Worm (Caenorhabditis elegans): ENCODE results near the gene gpd-4.

Gene gpd-4

DNA sequence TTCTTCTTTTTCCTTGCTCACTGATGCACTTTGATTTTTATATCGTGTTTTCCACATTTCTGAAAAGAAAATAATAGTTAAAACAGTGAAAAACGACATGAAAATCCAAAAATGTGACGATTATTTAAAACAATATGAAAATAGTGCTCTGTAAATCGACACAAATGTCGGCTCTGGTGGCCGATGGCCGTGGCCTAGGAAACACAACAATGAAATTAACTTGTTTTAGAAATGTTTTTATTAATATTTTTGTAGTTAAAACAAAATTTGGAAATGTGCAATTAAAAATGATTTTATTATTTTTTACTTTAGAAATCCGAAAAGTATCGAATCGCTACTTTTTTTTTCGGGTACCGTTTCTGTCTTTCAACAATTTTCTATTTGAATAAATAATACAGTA is 29.7 kb downstream of the gpd-4 start, which contains the start of gene arv-1 (continued):
- TF ChIP-seq nhr-6 (tag; optimal IDR thresholded peaks at IDR 0.05) (peak; percentile 43), set-16 (GFP tag; IDR thresholded peaks at IDR 0.05) (no peak)

- no peak for TF ChIP-seq dmd-6 (GFP tag; IDR thresholded peaks at IDR 0.05)
- TF ChIP-seq daf-16 (GFP tag; optimal IDR thresholded peaks at IDR 0.05) = no peak
- no peak for TF ChIP-seq daf-16 (tag; optimal IDR thresholded peaks at IDR 0.05)
- no peak for TF ChIP-seq ZK337.2 (GFP tag; IDR thresholded peaks at IDR 0.05)
- TF ChIP-seq R02D3.7 (tag; optimal IDR thresholded peaks at IDR 0.05) = no peak
- TF ChIP-seq dpl-1 (GFP tag; optimal IDR thresholded peaks at IDR 0.05) = no peak
- TF ChIP-seq snpc-1.2 (GFP tag; IDR thresholded peaks at IDR 0.05) = no peak
- TF ChIP-seq lin-39 (tag; optimal IDR thresholded peaks at IDR 0.05) = no peak
- no peak for TF ChIP-seq madf-5 (GFP tag; IDR thresholded peaks at IDR 0.05)
- no peak for TF ChIP-seq dmd-8 (GFP tag; IDR thresholded peaks at IDR 0.05)
- peak; percentile 61 for TF ChIP-seq nhr-11 (tag; optimal IDR thresholded peaks at IDR 0.05)
- TF ChIP-seq hif-1 (tag; optimal IDR thresholded peaks at IDR 0.05) = peak in 1 of 2 experiments; percentile 1
- TF ChIP-seq nhr-28 (tag; optimal IDR thresholded peaks at IDR 0.05) = no peak
- TF ChIP-seq vab-7 (GFP tag; IDR thresholded peaks at IDR 0.05) = no peak
- TF ChIP-seq daf-12 (tag; optimal IDR thresholded peaks at IDR 0.05) = no peak
- TF ChIP-seq mes-2 (tag; optimal IDR thresholded peaks at IDR 0.05; ENCODE audit: poor library complexity, severe bottlenecking) = peak; percentile 26
- TF ChIP-seq hmg-1.1 (GFP tag; IDR thresholded peaks at IDR 0.05) = peak; percentile 71
- TF ChIP-seq nhr-102 (tag; optimal IDR thresholded peaks at IDR 0.05) = no peak
- TF ChIP-seq ztf-7 (tag; optimal IDR thresholded peaks at IDR 0.05) = no peak
- no peak for TF ChIP-seq ztf-11 (tag; optimal IDR thresholded peaks at IDR 0.05)
- TF ChIP-seq unc-130 (GFP tag; optimal IDR thresholded peaks at IDR 0.05) = no peak
- TF ChIP-seq hlh-30 (tag; optimal IDR thresholded peaks at IDR 0.05; ENCODE audit: insufficient read depth) = peak; percentile 60
- TF ChIP-seq hlh-11 (tag; optimal IDR thresholded peaks at IDR 0.05) = peak; percentile 59
- no peak for TF ChIP-seq mxl-2 (GFP tag; conservative IDR thresholded peaks at IDR 0.05)
- TF ChIP-seq lsy-2 (tag; optimal IDR thresholded peaks at IDR 0.05) = peak in 1 of 2 experiments; percentile 9
- peak; percentile 22 for TF ChIP-seq rbr-2 (tag; optimal IDR thresholded peaks at IDR 0.05)
- peak; percentile 38 for TF ChIP-seq aha-1 (tag)
- TF ChIP-seq mdl-1 (tag; optimal IDR thresholded peaks at IDR 0.05) = peak in 1 of 2 experiments; percentile 18
- no peak for TF ChIP-seq F44E2.7 (GFP tag; IDR thresholded peaks at IDR 0.05)
These were observed 31.2 kb downstream of the gpd-4 start for ce11 chrII:10202275-10202674.

- no peak for TF ChIP-seq F44E2.7 (GFP tag; IDR thresholded peaks at IDR 0.05)
- no peak for TF ChIP-seq ama-1 (optimal IDR thresholded peaks at IDR 0.05)
- peak; percentile 32 for TF ChIP-seq nhr-11 (tag; optimal IDR thresholded peaks at IDR 0.05)
- no peak for TF ChIP-seq Y75B8A.6 (GFP tag; IDR thresholded peaks at IDR 0.05)
These were observed 32.0 kb downstream of the gpd-4 start for ce11 chrII:10203067-10203466.

ce11 chrII:10203765-10204164 is 32.7 kb downstream of the gpd-4 start:
- TF ChIP-seq ceh-82 (tag; optimal IDR thresholded peaks at IDR 0.05) (no peak), unc-130 (GFP tag; optimal IDR thresholded peaks at IDR 0.05) (no peak), lin-1 (GFP tag; IDR thresholded peaks at IDR 0.05) (no peak), ceh-62 (tag; optimal IDR thresholded peaks at IDR 0.05) (no peak), saeg-2 (GFP tag; IDR thresholded peaks at IDR 0.05) (no peak), madf-9 (GFP tag; conservative IDR thresholded peaks at IDR 0.05) (no peak), sdz-12 (GFP tag; optimal IDR thresholded peaks at IDR 0.05) (no peak), zag-1 (tag; optimal IDR thresholded peaks at IDR 0.05) (no peak)
